Worm (Caenorhabditis elegans) whole organism, L2 larva: Measurements from ENCODE around the gene F41C3.11.
A peak's percentile ranks its signal among the peaks of the same experiment; 100 is the strongest.

Experiments
- C34F6.9 ChIP-seq: fragments of 150-350 bp; optimal IDR thresholded peaks from 2 replicates; lab custom pipeline; 2014; ENCODE audit warnings: missing biosample characterization, missing genetic modification characterization
- F13H6.1 ChIP-seq: sonication (generic microtip); optimal IDR thresholded peaks from 2 replicates; lab custom pipeline; 2016; ENCODE audit warnings: missing genetic modification characterization, missing compliant biosample characterization
- R02D3.7 ChIP-seq: fragments of 150-350 bp; optimal IDR thresholded peaks from 2 replicates; lab custom pipeline; 2014; ENCODE audit warnings: missing biosample characterization, missing genetic modification characterization
- Y55F3AM.14 ChIP-seq: fragments of 200-800 bp; sonication (Bioruptor generic); optimal IDR thresholded peaks from 2 replicates; lab custom pipeline; 2018; ENCODE audit warnings: mild to moderate bottlenecking, missing genetic modification characterization, missing compliant biosample characterization
- ZK546.5 ChIP-seq: sonication (generic microtip); optimal IDR thresholded peaks from 2 replicates; lab custom pipeline; 2017; ENCODE audit warnings: missing biosample characterization, missing genetic modification characterization
- alr-1 ChIP-seq: fragments of 150-350 bp; optimal IDR thresholded peaks from 2 replicates; lab custom pipeline; 2014; ENCODE audit warnings: missing biosample characterization, missing genetic modification characterization
- aly-2 ChIP-seq: fragments of 150-350 bp; optimal IDR thresholded peaks from 2 replicates; lab custom pipeline; 2014; ENCODE audit warnings: missing biosample characterization, missing genetic modification characterization
- ama-1 ChIP-seq: fragments of 150-350 bp; optimal IDR thresholded peaks from 2 replicates; lab custom pipeline; 2018; ENCODE audit warnings: inconsistent platforms
- blmp-1 ChIP-seq: sonication (generic microtip); optimal IDR thresholded peaks from 2 replicates; lab custom pipeline; 2017; ENCODE audit warnings: missing genetic modification characterization, mild to moderate bottlenecking, missing compliant biosample characterization, antibody characterized with exemption, moderate library complexity; ENCODE audit not compliant: insufficient read depth
- ceh-16 ChIP-seq: fragments of 150-350 bp; optimal IDR thresholded peaks from 2 replicates; lab custom pipeline; 2014; ENCODE audit warnings: missing biosample characterization, missing genetic modification characterization
- ceh-82 ChIP-seq: fragments of 150-350 bp; optimal IDR thresholded peaks from 2 replicates; lab custom pipeline; 2014; ENCODE audit warnings: missing biosample characterization, missing genetic modification characterization
- crh-2 ChIP-seq: sonication (generic microtip); optimal IDR thresholded peaks from 2 replicates; lab custom pipeline; 2017; ENCODE audit warnings: missing biosample characterization, missing genetic modification characterization
- dmd-4 ChIP-seq: sonication (generic microtip); optimal IDR thresholded peaks from 2 replicates; lab custom pipeline; 2017; ENCODE audit warnings: missing biosample characterization, missing genetic modification characterization
- egl-27 ChIP-seq: sonication (generic microtip); optimal IDR thresholded peaks from 3 replicates; lab custom pipeline; 2017; ENCODE audit warnings: missing biosample characterization, missing genetic modification reagents, missing genetic modification characterization
- elt-1 ChIP-seq: fragments of 150-350 bp; optimal IDR thresholded peaks from 2 replicates; lab custom pipeline; 2014; ENCODE audit warnings: missing biosample characterization, missing genetic modification characterization
- elt-3 ChIP-seq: sonication (generic microtip); optimal IDR thresholded peaks from 2 replicates; lab custom pipeline; 2017; ENCODE audit warnings: missing biosample characterization, missing genetic modification characterization
- fos-1 ChIP-seq: fragments of 150-350 bp; optimal IDR thresholded peaks from 2 replicates; lab custom pipeline; 2014; ENCODE audit warnings: missing biosample characterization, missing genetic modification characterization
- gmeb-1 ChIP-seq: fragments of 150-350 bp; optimal IDR thresholded peaks from 2 replicates; lab custom pipeline; 2014; ENCODE audit warnings: missing biosample characterization, missing genetic modification characterization
- lin-11 ChIP-seq: fragments of 150-350 bp; sonication (generic microtip); optimal IDR thresholded peaks from 2 replicates; lab custom pipeline; 2014; ENCODE audit warnings: missing biosample characterization, missing genetic modification characterization, inconsistent platforms, mixed read lengths
- lin-13 ChIP-seq: fragments of 150-350 bp; optimal IDR thresholded peaks from 2 replicates; lab custom pipeline; 2014; ENCODE audit warnings: missing biosample characterization, missing genetic modification reagents, missing genetic modification characterization
- lin-39 ChIP-seq: fragments of 150-350 bp; optimal IDR thresholded peaks from 2 replicates; lab custom pipeline; 2014; ENCODE audit warnings: missing biosample characterization, missing genetic modification reagents, missing genetic modification characterization
- lsy-2 ChIP-seq, 2 experiments: fragments of 150-350 bp in 1 of 2; sonication (generic microtip) in 1 of 2; optimal IDR thresholded peaks; 2 replicates each; lab custom pipeline; 2014 to 2017; ENCODE audit warnings: missing biosample characterization in 2 of 2, missing genetic modification characterization in 2 of 2
- mab-5 ChIP-seq: fragments of 150-350 bp; optimal IDR thresholded peaks from 2 replicates; lab custom pipeline; 2014; ENCODE audit warnings: missing biosample characterization, missing genetic modification characterization
- mbf-1 ChIP-seq: sonication (generic microtip); optimal IDR thresholded peaks from 2 replicates; lab custom pipeline; 2017; ENCODE audit warnings: missing biosample characterization, missing genetic modification characterization
- mdl-1 ChIP-seq, 2 experiments: fragments of 150-350 bp in 1 of 2; sonication (generic microtip) in 1 of 2; optimal IDR thresholded peaks; 2 replicates each; lab custom pipeline; 2017; ENCODE audit warnings: missing biosample characterization in 2 of 2, missing genetic modification characterization in 2 of 2
- nhr-10 ChIP-seq: sonication (generic microtip); optimal IDR thresholded peaks from 2 replicates; lab custom pipeline; 2017; ENCODE audit warnings: missing biosample characterization, missing genetic modification characterization
- nhr-11 ChIP-seq: fragments of 150-350 bp; optimal IDR thresholded peaks from 2 replicates; lab custom pipeline; 2014; ENCODE audit warnings: missing biosample characterization, missing genetic modification characterization
- nhr-12 ChIP-seq: fragments of 150-350 bp; optimal IDR thresholded peaks from 2 replicates; lab custom pipeline; 2014; ENCODE audit warnings: missing biosample characterization, missing genetic modification characterization
- nhr-129 ChIP-seq: fragments of 150-350 bp; optimal IDR thresholded peaks from 2 replicates; lab custom pipeline; 2014; ENCODE audit warnings: missing biosample characterization, missing genetic modification characterization
- nhr-21 ChIP-seq: fragments of 150-350 bp; optimal IDR thresholded peaks from 2 replicates; lab custom pipeline; 2014; ENCODE audit warnings: missing biosample characterization, missing genetic modification characterization
- nhr-23 ChIP-seq: fragments of 150-350 bp; optimal IDR thresholded peaks from 2 replicates; lab custom pipeline; 2014; ENCODE audit warnings: missing biosample characterization, missing genetic modification reagents, missing genetic modification characterization
- nhr-237 ChIP-seq: fragments of 150-350 bp; optimal IDR thresholded peaks from 2 replicates; lab custom pipeline; 2014; ENCODE audit warnings: missing biosample characterization, missing genetic modification characterization
- nhr-25 ChIP-seq: fragments of 150-350 bp; sonication (generic microtip); optimal IDR thresholded peaks from 3 replicates; lab custom pipeline; 2014; ENCODE audit warnings: missing biosample characterization, missing genetic modification characterization
- nhr-6 ChIP-seq: fragments of 150-350 bp; optimal IDR thresholded peaks from 2 replicates; lab custom pipeline; 2014; ENCODE audit warnings: missing biosample characterization, missing genetic modification characterization
- nhr-77 ChIP-seq: fragments of 150-350 bp; optimal IDR thresholded peaks from 2 replicates; lab custom pipeline; 2014; ENCODE audit warnings: missing biosample characterization, missing genetic modification characterization
- sem-4 ChIP-seq: fragments of 150-350 bp; optimal IDR thresholded peaks from 2 replicates; lab custom pipeline; 2014; ENCODE audit warnings: missing biosample characterization, missing genetic modification reagents, missing genetic modification characterization
- skn-1 ChIP-seq: sonication (generic microtip); optimal IDR thresholded peaks from 2 replicates; lab custom pipeline; 2017; ENCODE audit warnings: missing biosample characterization, missing genetic modification characterization
- sma-3 ChIP-seq: sonication (generic microtip); optimal IDR thresholded peaks from 2 replicates; lab custom pipeline; 2016; ENCODE audit warnings: missing genetic modification reagents, missing genetic modification characterization, missing compliant biosample characterization
- sma-9 ChIP-seq, 2 experiments: fragments of 150-350 bp in 1 of 2; sonication (generic microtip) in 1 of 2; optimal IDR thresholded peaks; 2 replicates each; lab custom pipeline; 2014 to 2016; ENCODE audit warnings: missing genetic modification characterization in 2 of 2, mild to moderate bottlenecking in 1 of 2, missing biosample characterization in 1 of 2, missing compliant biosample characterization in 1 of 2, missing genetic modification reagents in 1 of 2, moderate library complexity in 1 of 2
- snpc-4 ChIP-seq: fragments of 150-350 bp; optimal IDR thresholded peaks from 2 replicates; lab custom pipeline; 2014; ENCODE audit warnings: missing biosample characterization, missing genetic modification characterization
- unc-55 ChIP-seq: fragments of 150-350 bp; sonication (generic microtip); optimal IDR thresholded peaks from 3 replicates; lab custom pipeline; 2014; ENCODE audit warnings: missing biosample characterization, missing genetic modification reagents, missing genetic modification characterization
- unc-62 ChIP-seq: fragments of 150-350 bp; optimal IDR thresholded peaks from 2 replicates; lab custom pipeline; 2014; ENCODE audit warnings: missing biosample characterization, missing genetic modification reagents, missing genetic modification characterization
- zag-1 ChIP-seq: fragments of 150-350 bp; optimal IDR thresholded peaks from 2 replicates; lab custom pipeline; 2014; ENCODE audit warnings: missing biosample characterization, missing genetic modification characterization
- ztf-1 ChIP-seq: fragments of 200-800 bp; sonication (Bioruptor generic); conservative IDR thresholded peaks from 2 replicates; pipeline ENCODE4 v1.3.6; 2022; ENCODE audit warnings: missing genetic modification characterization, missing compliant biosample characterization
- ztf-11 ChIP-seq: sonication (generic microtip); optimal IDR thresholded peaks from 2 replicates; lab custom pipeline; 2017; ENCODE audit warnings: missing biosample characterization, missing genetic modification characterization
- ztf-4 ChIP-seq: fragments of 150-350 bp; optimal IDR thresholded peaks from 2 replicates; lab custom pipeline; 2014; ENCODE audit warnings: missing biosample characterization, missing genetic modification characterization

F41C3.11 gene

ce11 chrII:4745281-4745680 is 11.5 kb upstream of the F41C3.11 start (continued):
- TF ChIP-seq nhr-25 (tag; lab: Kevin White, UChicago) (peak; percentile 80), nhr-77 (tag; lab: Kevin White, UChicago) (no peak), nhr-12 (tag; lab: Kevin White, UChicago) (no peak), skn-1 (no peak), crh-2 (tag; lab: Kevin White, UChicago) (peak; percentile 44), mbf-1 (tag; lab: Kevin White, UChicago) (no peak), alr-1 (tag; lab: Kevin White, UChicago) (no peak), nhr-10 (no peak), F13H6.1 (tag; lab: Kevin White, UChicago) (no peak), nhr-237 (no peak), aly-2 (tag; lab: Kevin White, UChicago) (no peak), ama-1 (lab: Kevin White, UChicago) (no peak), dmd-4 (tag; lab: Kevin White, UChicago) (no peak), nhr-6 (tag; lab: Kevin White, UChicago) (no peak)
- TF ChIP-seq, all 48 proteins: peak for 14

ce11 chrII:4741527-4742187 is 7.9 kb upstream of the F41C3.11 start, which contains the start of gene acs-11:
acs-11 (plus strand) TSS chrII:4742137.
- TF ChIP-seq elt-1 (no peak), nhr-237 (no peak), gmeb-1 (peak; percentile 4), fos-1 (tag; lab: Kevin White, UChicago) (peak; percentile 69), nhr-6 (tag; lab: Kevin White, UChicago) (peak; percentile 0), ama-1 (lab: Kevin White, UChicago) (no peak), nhr-21 (tag; lab: Kevin White, UChicago) (peak; percentile 28), crh-2 (tag; lab: Kevin White, UChicago) (peak; percentile 19), alr-1 (tag; lab: Kevin White, UChicago) (no peak), mdl-1 (tag; optimal IDR thresholded peaks at IDR 0.05; lab: Kevin White, UChicago) (no peak), sma-3 (GFP tag; lab: Kevin White, UChicago) (peak; percentile 11), nhr-10 (no peak)

- TF ChIP-seq unc-62 (GFP tag; lab: Kevin White, UChicago) (no peak), elt-3 (tag; lab: Kevin White, UChicago) (no peak), snpc-4 (tag; lab: Kevin White, UChicago) (peak; percentile 28), egl-27 (tag; lab: Kevin White, UChicago) (no peak), F13H6.1 (tag; lab: Kevin White, UChicago) (peak; percentile 65), lin-39 (tag; lab: Kevin White, UChicago) (no peak), mdl-1 (tag; optimal IDR thresholded peaks at IDR 0.05; lab: Kevin White, UChicago) (peak; percentile 73 to 88), aly-2 (tag; lab: Kevin White, UChicago) (no peak), lsy-2 (tag; optimal IDR thresholded peaks at IDR 0.05; lab: Kevin White, UChicago) (peak; percentile 74 to 90), blmp-1 (tag; lab: Kevin White, UChicago) (peak; percentile 14), nhr-6 (tag; lab: Kevin White, UChicago) (no peak), ceh-16 (tag; lab: Kevin White, UChicago) (no peak), zag-1 (tag; lab: Kevin White, UChicago) (no peak), ztf-4 (tag; lab: Kevin White, UChicago) (no peak), nhr-23 (no peak), nhr-11 (tag; lab: Kevin White, UChicago) (no peak), nhr-129 (tag; lab: Kevin White, UChicago) (peak; percentile 28), mab-5 (tag; lab: Kevin White, UChicago) (peak; percentile 35), ceh-82 (tag; lab: Kevin White, UChicago) (no peak), sma-9 (GFP tag; optimal IDR thresholded peaks at IDR 0.05; lab: Kevin White, UChicago) (peak; percentile 87), sma-9 (tag; optimal IDR thresholded peaks at IDR 0.05; lab: Kevin White, UChicago) (no peak), sem-4 (tag; lab: Kevin White, UChicago) (peak; percentile 39), elt-1 (no peak), gmeb-1 (peak; percentile 95), nhr-21 (tag; lab: Kevin White, UChicago) (peak; percentile 60), ztf-11 (tag; lab: Kevin White, UChicago) (no peak), fos-1 (tag; lab: Kevin White, UChicago) (peak; percentile 40), lin-13 (peak; percentile 58), mbf-1 (tag; lab: Kevin White, UChicago) (no peak), lin-11 (peak; percentile 41), unc-55 (GFP tag; lab: Kevin White, UChicago) (peak; percentile 84), crh-2 (tag; lab: Kevin White, UChicago) (peak; percentile 95), ztf-1 (no peak), ZK546.5 (peak; percentile 27), skn-1 (peak; percentile 32), nhr-12 (tag; lab: Kevin White, UChicago) (no peak), alr-1 (tag; lab: Kevin White, UChicago) (no peak), nhr-237 (no peak), nhr-77 (tag; lab: Kevin White, UChicago) (no peak), Y55F3AM.14 (GFP tag; lab: Kevin White, UChicago) (no peak), C34F6.9 (tag; lab: Kevin White, UChicago) (peak; percentile 86), R02D3.7 (no peak)
Observed at ce11 chrII:4739984-4740462, 6.3 kb upstream of the F41C3.11 start, which contains the start of gene eas-1. eas-1 (plus strand) TSS chrII:4740412.
